Fruit fly (Drosophila melanogaster) whole organism, embryonic: ENCODE results near the gene SkpE.
A peak's percentile ranks its signal among the peaks of the same experiment; 100 is the strongest.

Experiments
- Asciz ChIP-seq: fragments of 200-800 bp; sonication (Bioruptor generic); optimal IDR thresholded peaks from 2 replicates; lab custom pipeline; 2017; ENCODE audit warnings: missing biosample characterization, mild to moderate bottlenecking, missing genetic modification characterization, missing genetic modification reagents
- Atf3 ChIP-seq: fragments of 200-800 bp; sonication (Bioruptor generic); optimal IDR thresholded peaks from 3 replicates; lab custom pipeline; 2016; ENCODE audit warnings: missing biosample characterization, missing genetic modification characterization
- CG10274 ChIP-seq: fragments of 200-800 bp; sonication (Bioruptor generic); optimal IDR thresholded peaks from 3 replicates; lab custom pipeline; 2017; ENCODE audit warnings: missing biosample characterization, mild to moderate bottlenecking, missing genetic modification characterization
- CG10654 ChIP-seq: fragments of 200-800 bp; sonication (Bioruptor generic); optimal IDR thresholded peaks from 2 replicates; lab custom pipeline; 2016; ENCODE audit warnings: missing biosample characterization, missing genetic modification characterization
- CG10959 ChIP-seq: fragments of 200-800 bp; sonication (Bioruptor generic); IDR thresholded peaks from 2 replicates; pipeline ENCODE4 v1.3.6; 2022; ENCODE audit warnings: missing biosample characterization, missing genetic modification characterization
- CG13287 ChIP-seq: fragments of 200-800 bp; sonication (Bioruptor generic); IDR thresholded peaks from 2 replicates; pipeline ENCODE4 v1.3.6; 2022; ENCODE audit warnings: missing biosample characterization, missing genetic modification characterization; ENCODE audit not compliant: partially characterized antibody
- CG14710 ChIP-seq: fragments of 200-800 bp; sonication (Bioruptor generic); optimal IDR thresholded peaks from 3 replicates; lab custom pipeline; 2019; ENCODE audit warnings: missing biosample characterization, mild to moderate bottlenecking, missing genetic modification characterization, moderate library complexity
- CG15073 ChIP-seq: fragments of 200-800 bp; sonication (Bioruptor generic); optimal IDR thresholded peaks from 2 replicates; lab custom pipeline; 2016; ENCODE audit warnings: missing biosample characterization, missing genetic modification characterization
- CG1529 ChIP-seq: fragments of 200-800 bp; sonication (Bioruptor generic); optimal IDR thresholded peaks from 3 replicates; lab custom pipeline; 2018; ENCODE audit warnings: missing biosample characterization, missing genetic modification characterization
- CG16813 ChIP-seq: fragments of 200-800 bp; sonication (Bioruptor generic); IDR thresholded peaks from 3 replicates; pipeline ENCODE4 v1.3.6; 2022; ENCODE audit warnings: missing biosample characterization, missing genetic modification characterization; ENCODE audit not compliant: partially characterized antibody
- CG18599 ChIP-seq: fragments of 200-800 bp; sonication (Bioruptor generic); optimal IDR thresholded peaks from 3 replicates; lab custom pipeline; 2017; ENCODE audit warnings: missing biosample characterization, missing genetic modification characterization, mild to moderate bottlenecking, moderate library complexity, missing genetic modification reagents
- CG2875 ChIP-seq: fragments of 200-800 bp; sonication (Bioruptor generic); optimal IDR thresholded peaks from 2 replicates; lab custom pipeline; 2017; ENCODE audit warnings: missing biosample characterization, mild to moderate bottlenecking, missing genetic modification characterization, missing genetic modification reagents
- CG30020 ChIP-seq: fragments of 200-800 bp; optimal IDR thresholded peaks from 2 replicates; lab custom pipeline; 2019; ENCODE audit warnings: missing biosample characterization, mild to moderate bottlenecking, missing genetic modification characterization, moderate library complexity
- CG31365 ChIP-seq: fragments of 200-800 bp; sonication (Bioruptor generic); optimal IDR thresholded peaks from 2 replicates; lab custom pipeline; 2018; ENCODE audit warnings: missing biosample characterization, mild to moderate bottlenecking, missing genetic modification characterization
- CG31441 ChIP-seq: fragments of 200-800 bp; sonication (Bioruptor generic); IDR thresholded peaks from 2 replicates; pipeline ENCODE4 v1.3.6; 2022; ENCODE audit warnings: missing biosample characterization, missing genetic modification characterization
- CG33557 ChIP-seq: fragments of 200-800 bp; sonication (Bioruptor generic); optimal IDR thresholded peaks from 2 replicates; lab custom pipeline; 2019; ENCODE audit warnings: missing biosample characterization, mild to moderate bottlenecking, missing genetic modification characterization, moderate library complexity
- CG4282 ChIP-seq: fragments of 200-800 bp; sonication (Bioruptor generic); optimal IDR thresholded peaks from 2 replicates; lab custom pipeline; 2016; ENCODE audit warnings: missing biosample characterization, missing genetic modification characterization
- CG6683 ChIP-seq: fragments of 200-800 bp; sonication (Bioruptor generic); optimal IDR thresholded peaks from 2 replicates; lab custom pipeline; 2017; ENCODE audit warnings: missing biosample characterization, mild to moderate bottlenecking, missing genetic modification characterization, missing genetic modification reagents
- CG9932 ChIP-seq: fragments of 200-800 bp; sonication (Bioruptor generic); IDR thresholded peaks from 2 replicates; pipeline ENCODE4 v1.3.6; 2022; ENCODE audit warnings: missing biosample characterization, missing genetic modification characterization
- CTCF ChIP-seq: fragments of 200-800 bp; sonication (Bioruptor generic); optimal IDR thresholded peaks from 2 replicates; lab custom pipeline; 2017; ENCODE audit warnings: missing biosample characterization, mild to moderate bottlenecking, missing genetic modification characterization, moderate library complexity
- CrebB ChIP-seq: fragments of 200-800 bp; sonication (Bioruptor generic); optimal IDR thresholded peaks from 3 replicates; lab custom pipeline; 2018; ENCODE audit warnings: missing biosample characterization, mild to moderate bottlenecking, missing genetic modification characterization
- Dip2 ChIP-seq: fragments of 200-800 bp; sonication (Bioruptor generic); IDR thresholded peaks from 2 replicates; pipeline ENCODE4 v1.3.6; 2022; ENCODE audit warnings: missing biosample characterization, missing genetic modification characterization
- Fer2 ChIP-seq: fragments of 200-800 bp; sonication (Bioruptor generic); optimal IDR thresholded peaks from 2 replicates; lab custom pipeline; 2018; ENCODE audit warnings: missing biosample characterization, mild to moderate bottlenecking, missing genetic modification characterization, moderate library complexity
- MTF-1 ChIP-seq: fragments of 200-800 bp; sonication (Bioruptor generic); optimal IDR thresholded peaks from 2 replicates; lab custom pipeline; 2018; ENCODE audit warnings: missing biosample characterization, mild to moderate bottlenecking, missing genetic modification characterization, borderline replicate concordance
- NK7.1 ChIP-seq: fragments of 200-800 bp; sonication (Bioruptor generic); optimal IDR thresholded peaks from 3 replicates; lab custom pipeline; 2016; ENCODE audit warnings: missing biosample characterization, missing genetic modification characterization
- Sry-δ ChIP-seq: fragments of 200-800 bp; sonication (Bioruptor generic); optimal IDR thresholded peaks from 2 replicates; lab custom pipeline; 2016; ENCODE audit warnings: missing biosample characterization, missing genetic modification characterization
- btn ChIP-seq: fragments of 200-800 bp; sonication (Bioruptor generic); optimal IDR thresholded peaks from 2 replicates; lab custom pipeline; 2016; ENCODE audit warnings: missing biosample characterization, missing genetic modification characterization
- cas ChIP-seq: fragments of 200-800 bp; sonication (Bioruptor generic); IDR thresholded peaks from 2 replicates; pipeline ENCODE4 v1.3.6; 2022; ENCODE audit warnings: missing biosample characterization, missing genetic modification characterization
- chm ChIP-seq: fragments of 200-800 bp; sonication (Bioruptor generic); IDR thresholded peaks from 2 replicates; pipeline ENCODE4 v1.3.6; 2022; ENCODE audit warnings: missing biosample characterization, missing genetic modification characterization
- ci ChIP-seq: fragments of 200-800 bp; sonication (Bioruptor generic); IDR thresholded peaks from 3 replicates; pipeline ENCODE4 v1.3.6; 2022; ENCODE audit warnings: missing biosample characterization, missing genetic modification characterization
- corto ChIP-seq: fragments of 200-800 bp; sonication (Bioruptor generic); optimal IDR thresholded peaks from 2 replicates; lab custom pipeline; 2016; ENCODE audit warnings: missing biosample characterization, mild to moderate bottlenecking, missing genetic modification characterization, moderate library complexity
- crp ChIP-seq, 2 experiments: fragments of 200-800 bp; sonication (Bioruptor generic); optimal IDR thresholded peaks; 2 replicates in 1 of 2; 3 replicates in 1 of 2; lab custom pipeline; 2017; ENCODE audit warnings: missing biosample characterization in 2 of 2, missing genetic modification characterization in 2 of 2, mild to moderate bottlenecking in 1 of 2, moderate library complexity in 1 of 2
- da ChIP-seq: fragments of 200-800 bp; sonication (Bioruptor generic); optimal IDR thresholded peaks from 2 replicates; lab custom pipeline; 2016; ENCODE audit warnings: missing biosample characterization, missing genetic modification characterization
- dimm ChIP-seq: fragments of 200-800 bp; sonication (Bioruptor generic); IDR thresholded peaks from 2 replicates; pipeline ENCODE4 v1.3.6; 2022; ENCODE audit warnings: missing biosample characterization, missing genetic modification characterization
- dpn ChIP-seq, 2 experiments: fragments of 200-800 bp; sonication (Bioruptor generic); optimal IDR thresholded peaks; 3 replicates each; lab custom pipeline; 2016; ENCODE audit warnings: missing biosample characterization in 2 of 2, missing genetic modification characterization in 2 of 2
- ems ChIP-seq: fragments of 200-800 bp; sonication (Bioruptor generic); optimal IDR thresholded peaks from 3 replicates; lab custom pipeline; 2016; ENCODE audit warnings: missing biosample characterization, missing genetic modification characterization
- esg ChIP-seq: fragments of 200-800 bp; sonication (Bioruptor generic); conservative IDR thresholded peaks from 2 replicates; pipeline ENCODE4 v1.3.6; 2022; ENCODE audit warnings: missing biosample characterization, missing genetic modification characterization
- eve ChIP-seq, 2 experiments: fragments of >200 bp; optimal IDR thresholded peaks; 2 replicates each; lab custom pipeline; 2017; ENCODE audit warnings: missing biosample characterization in 2 of 2, missing genetic modification characterization in 2 of 2
- ewg ChIP-seq: fragments of 200-800 bp; sonication (Bioruptor generic); optimal IDR thresholded peaks from 3 replicates; lab custom pipeline; 2017; ENCODE audit warnings: mild to moderate bottlenecking, missing biosample characterization, missing genetic modification reagents, missing genetic modification characterization
- fd3F ChIP-seq: fragments of 200-800 bp; sonication (Bioruptor generic); optimal IDR thresholded peaks from 2 replicates; lab custom pipeline; 2018; ENCODE audit warnings: missing biosample characterization, mild to moderate bottlenecking, missing genetic modification characterization, moderate library complexity
- jigr1 ChIP-seq: fragments of 200-800 bp; sonication (Bioruptor generic); IDR thresholded peaks from 3 replicates; pipeline ENCODE4 v1.3.6; 2022; ENCODE audit warnings: missing biosample characterization, missing genetic modification characterization
- lmd ChIP-seq: fragments of 200-800 bp; sonication (Bioruptor generic); IDR thresholded peaks from 2 replicates; pipeline ENCODE4 v1.3.6; 2022; ENCODE audit warnings: missing biosample characterization, missing genetic modification characterization
- lola ChIP-seq, 3 experiments: fragments of >200 bp in 2 of 3; fragments of 200-800 bp in 1 of 3; sonication (Bioruptor generic) in 1 of 3; optimal IDR thresholded peaks; 2 replicates each; lab custom pipeline; 2017 to 2019; ENCODE audit warnings: missing biosample characterization in 3 of 3, missing genetic modification characterization in 3 of 3, mild to moderate bottlenecking in 1 of 3, moderate library complexity in 1 of 3
- mld ChIP-seq: fragments of 200-800 bp; sonication (Bioruptor generic); IDR thresholded peaks from 3 replicates; pipeline ENCODE4 v1.3.6; 2022; ENCODE audit warnings: missing biosample characterization, missing genetic modification characterization; ENCODE audit not compliant: partially characterized antibody
- nau ChIP-seq: fragments of 200-800 bp; sonication (Bioruptor generic); optimal IDR thresholded peaks from 3 replicates; lab custom pipeline; 2017; ENCODE audit warnings: missing biosample characterization, mild to moderate bottlenecking, missing genetic modification characterization, missing genetic modification reagents
- org-1 ChIP-seq: fragments of 200-800 bp; sonication (Bioruptor generic); optimal IDR thresholded peaks from 2 replicates; lab custom pipeline; 2017; ENCODE audit warnings: missing biosample characterization, missing genetic modification characterization
- p53 ChIP-seq: fragments of 200-800 bp; sonication (Bioruptor generic); optimal IDR thresholded peaks from 2 replicates; lab custom pipeline; 2016; ENCODE audit warnings: missing biosample characterization, missing genetic modification characterization
- sima ChIP-seq: fragments of 200-800 bp; sonication (Bioruptor generic); optimal IDR thresholded peaks from 2 replicates; lab custom pipeline; 2016; ENCODE audit warnings: missing biosample characterization, missing genetic modification characterization
- tx ChIP-seq: fragments of 200-800 bp; sonication (Bioruptor generic); optimal IDR thresholded peaks from 2 replicates; lab custom pipeline; 2016; ENCODE audit warnings: missing biosample characterization, missing genetic modification characterization
- vnd ChIP-seq: fragments of 200-800 bp; sonication (Bioruptor generic); IDR thresholded peaks from 3 replicates; pipeline ENCODE4 v1.3.6; 2022; ENCODE audit warnings: missing biosample characterization, missing genetic modification characterization; ENCODE audit not compliant: partially characterized antibody

Gene SkpE

dm6 chrX:19848342-19848793 is 24.5 kb upstream of the SkpE start (continued):
- TF ChIP-seq ems (GFP tag; lab: Kevin White, UChicago): peak; percentile 74
- peak; percentile 63 for TF ChIP-seq org-1 (GFP tag; lab: Kevin White, UChicago)
- no peak for TF ChIP-seq eve (GFP tag; optimal IDR thresholded peaks at IDR 0.05; lab: Kevin White, UChicago)
- peak; percentile 74 for TF ChIP-seq lmd (GFP tag; lab: Robert Waterston, UW)
- TF ChIP-seq CG18599 (GFP tag; lab: Kevin White, UChicago): peak; percentile 69
- peak; percentile 43; the same call in 1 of the 2 replicates for TF ChIP-seq CG10959
- peak; percentile 9 for TF ChIP-seq Fer2 (tag; lab: Kevin White, UChicago)
- TF ChIP-seq CTCF (GFP tag; lab: Kevin White, UChicago): peak; percentile 31
- peak; percentile 87 for TF ChIP-seq ci (GFP tag; lab: Robert Waterston, UW)
- peak; percentile 75 to 76 for TF ChIP-seq dpn (GFP tag; optimal IDR thresholded peaks at IDR 0.05; lab: Kevin White, UChicago)
- peak; percentile 96 for TF ChIP-seq ewg (GFP tag; lab: Kevin White, UChicago)
- peak; percentile 59 for TF ChIP-seq CG1529 (GFP tag; lab: Kevin White, UChicago)
- peak; percentile 30 for TF ChIP-seq CrebB (tag; lab: Kevin White, UChicago)
- peak; percentile 57 for TF ChIP-seq CG10654 (GFP tag; lab: Kevin White, UChicago)
- peak; percentile 69 for TF ChIP-seq esg (GFP tag; lab: Robert Waterston, UW)
- no peak for TF ChIP-seq Dip2 (GFP tag; lab: Robert Waterston, UW)
- peak; percentile 38 for TF ChIP-seq CG2875 (GFP tag; lab: Kevin White, UChicago)
- no peak for TF ChIP-seq CG31365 (tag; lab: Kevin White, UChicago)
- peak; percentile 59; the same call in 1 of the 2 replicates for TF ChIP-seq CG9932 (GFP tag; lab: Robert Waterston, UW)
- peak; percentile 67 for TF ChIP-seq CG13287 (GFP tag; lab: Robert Waterston, UW)
- peak; percentile 64 for TF ChIP-seq cas
- TF ChIP-seq chm (GFP tag; lab: Robert Waterston, UW): peak; percentile 76
- TF ChIP-seq tx: peak; percentile 72
- peak; percentile 0 for TF ChIP-seq CG33557 (GFP tag; lab: Kevin White, UChicago)
- no peak for TF ChIP-seq nau (GFP tag; lab: Kevin White, UChicago)
- TF ChIP-seq dimm: no peak
- peak; percentile 36; the same call in 1 of the 3 replicates for TF ChIP-seq CG16813
- no peak for TF ChIP-seq vnd (GFP tag; lab: Robert Waterston, UW)
- TF ChIP-seq da (GFP tag; lab: Kevin White, UChicago): no peak
- TF ChIP-seq corto (GFP tag; lab: Kevin White, UChicago): no peak
- TF ChIP-seq CG30020 (tag; lab: Kevin White, UChicago): peak; percentile 16
- peak; percentile 45 for TF ChIP-seq fd3F
- no peak for TF ChIP-seq CG15073 (GFP tag; lab: Kevin White, UChicago)
- peak; percentile 57 for TF ChIP-seq btn (GFP tag; lab: Kevin White, UChicago)
- peak; percentile 21 for TF ChIP-seq MTF-1
- TF ChIP-seq lola (GFP tag; optimal IDR thresholded peaks at IDR 0.05; lab: Kevin White, UChicago): peak in 1 of 3 experiments; percentile 30
- TF ChIP-seq jigr1: no peak
- TF ChIP-seq Sry-δ: peak; percentile 38
- TF ChIP-seq CG10274 (GFP tag; lab: Kevin White, UChicago): no peak
- no peak for TF ChIP-seq CG6683
- peak; percentile 53 for TF ChIP-seq CG14710 (tag; lab: Kevin White, UChicago)
- peak; percentile 51 for TF ChIP-seq CG4282 (GFP tag; lab: Kevin White, UChicago)
- peak; percentile 71 for TF ChIP-seq Atf3 (GFP tag; lab: Kevin White, UChicago)
- no peak for TF ChIP-seq Asciz (GFP tag; lab: Kevin White, UChicago)
- peak; percentile 54 for TF ChIP-seq NK7.1 (GFP tag; lab: Kevin White, UChicago)
- TF ChIP-seq sima (GFP tag; lab: Kevin White, UChicago): peak; percentile 32
- TF ChIP-seq mld (GFP tag; lab: Robert Waterston, UW): 0 out of 3 replicates have a peak, but pooled peaks have one; percentile 58
- TF ChIP-seq CG31441: peak; percentile 44
- no peak for TF ChIP-seq crp (GFP tag; optimal IDR thresholded peaks at IDR 0.05; lab: Kevin White, UChicago)
- peak; percentile 63 for TF ChIP-seq p53 (GFP tag; lab: Kevin White, UChicago)
